Worm (Caenorhabditis elegans) whole organism, young adult: ENCODE data around the gene cima-1.

ENCODE experiments used
- F57A8.1 ChIP-seq: fragments of 200-800 bp; sonication (Bioruptor generic); optimal IDR thresholded peaks from 2 replicates; lab custom pipeline; 2018; ENCODE audit warnings: mild to moderate bottlenecking, missing genetic modification characterization, moderate library complexity, missing compliant biosample characterization
- nfya-1 ChIP-seq: sonication (generic microtip); optimal IDR thresholded peaks from 2 replicates; lab custom pipeline; 2017; ENCODE audit warnings: antibody characterized with exemption, missing compliant biosample characterization, missing genetic modification characterization, borderline replicate concordance; ENCODE audit not compliant: insufficient read depth
- unc-62 ChIP-seq: fragments of 150-350 bp; optimal IDR thresholded peaks from 2 replicates; lab custom pipeline; 2014; ENCODE audit warnings: missing biosample characterization, missing genetic modification reagents, missing genetic modification characterization
- ztf-22 ChIP-seq: fragments of 200-800 bp; sonication (Bioruptor generic); optimal IDR thresholded peaks from 2 replicates; lab custom pipeline; 2018; ENCODE audit warnings: mild to moderate bottlenecking, missing genetic modification characterization, moderate library complexity, missing compliant biosample characterization

- TF ChIP-seq F57A8.1 (GFP tag; lab: Kevin White, UChicago): no peak
- TF ChIP-seq ztf-22 (GFP tag; lab: Kevin White, UChicago): no peak
- TF ChIP-seq unc-62 (GFP tag; lab: Kevin White, UChicago): no peak
- TF ChIP-seq nfya-1 (tag; lab: Kevin White, UChicago): no peak
These were observed 18.2 kb upstream of the cima-1 start, which contains the start of gene plp-1 for ce11 chrIV:7633020-7633419.
